In genomic region chrX:15483010-15483802, dm6 we compare ENCODE assay signal across 1 fruit fly cellular context.
TF ChIP-seq lines count a peak whose summit lies in the region.

No protein-coding gene starts in this region.

TF ChIP-seq in whole organism, embryonic, 481 proteins besides CTCF, POLR2A, EP300 and RAD21 (continued from another document):
- TF ChIP-seq nom (GFP tag; optimal IDR thresholded peaks at IDR 0.05; lab: Kevin White, UChicago) (peak; percentile 25), C15 (GFP tag; IDR thresholded peaks at IDR 0.05; lab: Robert Waterston, UW) (no peak), CG33557 (GFP tag; optimal IDR thresholded peaks at IDR 0.05; lab: Kevin White, UChicago) (no peak), CG14710 (tag; optimal IDR thresholded peaks at IDR 0.05; lab: Kevin White, UChicago) (no peak), Optix (GFP tag; IDR thresholded peaks at IDR 0.05; lab: Robert Waterston, UW) (no peak), Adf1 (GFP tag; IDR thresholded peaks at IDR 0.05; lab: Robert Waterston, UW) (peak; percentile 85), CG4424 (GFP tag; optimal IDR thresholded peaks at IDR 0.05; lab: Kevin White, UChicago) (no peak), al (GFP tag; IDR thresholded peaks at IDR 0.05; lab: Robert Waterston, UW) (no peak), CG14860 (GFP tag; IDR thresholded peaks at IDR 0.05; lab: Robert Waterston, UW; ENCODE audit: partially characterized antibody) (no peak), CG15479 (GFP tag; optimal IDR thresholded peaks at IDR 0.05; lab: Kevin White, UChicago) (peak; percentile 61), corto (GFP tag; optimal IDR thresholded peaks at IDR 0.05; lab: Kevin White, UChicago) (no peak), CG12299 (tag; optimal IDR thresholded peaks at IDR 0.05; lab: Kevin White, UChicago) (no peak), CG4820 (GFP tag; optimal IDR thresholded peaks at IDR 0.05; lab: Kevin White, UChicago) (no peak), CG11456 (GFP tag; IDR thresholded peaks at IDR 0.05; lab: Robert Waterston, UW) (no peak)
